Worm (Caenorhabditis elegans) whole organism, dauer: ENCODE measurements around the gene srz-97.
"Not testable (repeated sequence)": the region's sequence is repeated elsewhere in the genome, so short reads cannot be mapped to it uniquely, and the experiment has no call there.

Experiments
- unc-62 ChIP-seq: sonication (generic microtip); optimal IDR thresholded peaks from 2 replicates; lab custom pipeline; 2017; ENCODE audit warnings: missing biosample characterization, missing genetic modification reagents, missing genetic modification characterization

The srz-97 gene

ce11 chrV:14493665-14494064 lies 25.6 kb upstream of the srz-97 start:
- TF ChIP-seq unc-62 (GFP tag; lab: Kevin White, UChicago): no peak

- TF ChIP-seq unc-62 (GFP tag; lab: Kevin White, UChicago): no peak
Measured at ce11 chrV:14491097-14491496, 23.1 kb upstream of the srz-97 start.

- no peak for TF ChIP-seq unc-62 (GFP tag; lab: Kevin White, UChicago)
Measured at ce11 chrV:14484582-14484981, 16.5 kb upstream of the srz-97 start, which contains the start of gene R02D5.4. TSS of gene R02D5.4 (minus strand) at chrV:14484682.

- TF ChIP-seq unc-62 (GFP tag; lab: Kevin White, UChicago): no peak
Measured at ce11 chrV:14482728-14483210, 14.7 kb upstream of the srz-97 start, which contains the start of gene R02D5.3. TSS of gene R02D5.3 (plus strand) at chrV:14483160.

ce11 chrV:14481987-14482386 lies 13.9 kb upstream of the srz-97 start, which contains the start of gene R02D5.10:
TSS of gene R02D5.10 (plus strand) at chrV:14482287.
- no peak for TF ChIP-seq unc-62 (GFP tag; lab: Kevin White, UChicago)

- TF ChIP-seq unc-62 (GFP tag; lab: Kevin White, UChicago): no peak
Measured at ce11 chrV:14481401-14481800, 13.4 kb upstream of the srz-97 start, which contains the start of gene R02D5.7. TSS of gene R02D5.7 (minus strand) at chrV:14481501.

- no peak for TF ChIP-seq unc-62 (GFP tag; lab: Kevin White, UChicago)
Measured at ce11 chrV:14480533-14480932, 12.5 kb upstream of the srz-97 start.

- no peak for TF ChIP-seq unc-62 (GFP tag; lab: Kevin White, UChicago)
Measured at ce11 chrV:14478979-14479378, 10.9 kb upstream of the srz-97 start, which contains the start of gene clec-55. TSS of gene clec-55 (plus strand) at chrV:14479279.

- TF ChIP-seq unc-62 (GFP tag; lab: Kevin White, UChicago): no peak
Measured at ce11 chrV:14476680-14477079, 8.6 kb upstream of the srz-97 start, which contains the start of gene clec-54. TSS of gene clec-54 (plus strand) at chrV:14476903.

ce11 chrV:14474099-14474498 lies 6.1 kb upstream of the srz-97 start, which contains the start of gene clec-56:
TSS of gene clec-56 (plus strand) at chrV:14474399.
- no peak for TF ChIP-seq unc-62 (GFP tag; lab: Kevin White, UChicago)

- no peak for TF ChIP-seq unc-62 (GFP tag; lab: Kevin White, UChicago)
Measured at ce11 chrV:14472229-14472628, 4.2 kb upstream of the srz-97 start, which contains the start of gene clec-227. TSS of gene clec-227 (plus strand) at chrV:14472529.

- no peak for TF ChIP-seq unc-62 (GFP tag; lab: Kevin White, UChicago)
Measured at ce11 chrV:14468931-14469330, 885 bp upstream of the srz-97 start, which contains the start of gene clec-57. TSS of gene clec-57 (plus strand) at chrV:14469231.

ce11 chrV:14464368-14464767 lies 3.7 kb downstream of the srz-97 start, which contains the start of gene F08H9.4:
TSS of gene F08H9.4 (minus strand) at chrV:14464428.
- TF ChIP-seq unc-62 (GFP tag; lab: Kevin White, UChicago): no peak

- TF ChIP-seq unc-62 (GFP tag; lab: Kevin White, UChicago): not testable (repeated sequence)
Measured at ce11 chrV:14463087-14463486, 5.0 kb downstream of the srz-97 start, which contains the start of gene F08H9.3. TSS of gene F08H9.3 (minus strand) at chrV:14463338.

- TF ChIP-seq unc-62 (GFP tag; lab: Kevin White, UChicago): no peak
Measured at ce11 chrV:14462653-14463052, 5.4 kb downstream of the srz-97 start.

- TF ChIP-seq unc-62 (GFP tag; lab: Kevin White, UChicago): no peak
Measured at ce11 chrV:14460615-14461102, 7.4 kb downstream of the srz-97 start, which contains the start of gene F08H9.2. TSS of gene F08H9.2 (plus strand) at chrV:14460665.

- no peak for TF ChIP-seq unc-62 (GFP tag; lab: Kevin White, UChicago)
Measured at ce11 chrV:14460122-14460521, 7.9 kb downstream of the srz-97 start.
